Worm (Caenorhabditis elegans): ENCODE results near the gene Y70G10A.4.

DNA sequence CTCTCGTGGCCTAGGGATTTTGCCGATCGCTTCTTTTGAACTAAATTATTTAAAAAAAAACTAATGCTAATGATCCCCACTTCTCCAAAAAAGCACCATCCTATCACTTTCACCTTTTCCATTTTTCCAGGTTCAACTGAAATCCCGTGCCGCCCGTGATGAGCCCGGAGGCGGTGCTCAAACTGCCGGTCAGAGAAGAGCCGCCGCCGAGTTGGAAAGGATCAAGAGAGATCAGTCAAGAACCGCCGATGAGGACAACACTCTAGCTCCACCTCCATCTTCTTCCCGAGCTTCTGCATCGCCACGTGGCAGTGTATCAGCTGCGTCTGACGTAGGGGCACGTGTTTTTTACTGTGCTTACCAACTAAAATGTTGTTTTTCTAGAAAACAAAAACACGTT is 31.4 kb downstream of the Y70G10A.4 start:
- no peak for TF ChIP-seq med-1 (GFP tag; optimal IDR thresholded peaks at IDR 0.05; ENCODE audit: insufficient read depth)
- no peak for TF ChIP-seq ref-1 (GFP tag; conservative IDR thresholded peaks at IDR 0.05)
- TF ChIP-seq cog-1 (tag; optimal IDR thresholded peaks at IDR 0.05) = no peak
- no peak for TF ChIP-seq flt-1 (GFP tag; IDR thresholded peaks at IDR 0.05)

Data from whole organism, midembryonic.